Worm (Caenorhabditis elegans): ENCODE results near the gene dpr-1.

dpr-1 gene

DNA sequence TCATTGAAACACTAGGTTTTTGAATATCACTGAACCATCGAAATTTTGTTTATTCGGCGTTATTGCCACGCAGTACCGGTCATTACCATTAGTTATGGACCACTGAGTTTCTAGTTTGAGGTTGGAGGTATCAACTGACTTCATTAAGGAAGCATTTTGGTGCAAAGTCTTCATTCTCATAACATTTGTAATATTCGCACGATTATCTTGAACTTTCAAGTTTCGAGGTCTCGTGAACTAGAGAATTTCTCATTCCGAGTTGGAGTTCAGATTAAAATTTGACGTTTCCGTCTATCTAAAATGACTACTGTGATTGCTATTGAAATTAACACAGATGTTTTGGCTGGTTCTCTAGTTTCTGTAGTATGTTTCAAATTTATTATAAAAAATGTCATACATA lies 21.3 kb downstream of the dpr-1 start, which contains the start of gene srx-42:
srx-42 (plus strand) TSS at position 301 of the 400 bp plus-strand sequence.
- TF ChIP-seq pha-4 (tag; optimal IDR thresholded peaks at IDR 0.05) (no peak), ztf-6 (GFP tag; IDR thresholded peaks at IDR 0.05) (no peak), dpl-1 (GFP tag; optimal IDR thresholded peaks at IDR 0.05) (no peak), egrh-3 (GFP tag; IDR thresholded peaks at IDR 0.05) (no peak), ets-4 (GFP tag; optimal IDR thresholded peaks at IDR 0.05) (no peak), C06A6.2 (GFP tag; conservative IDR thresholded peaks at IDR 0.05) (no peak), attf-5 (GFP tag; optimal IDR thresholded peaks at IDR 0.05) (no peak), snpc-4 (GFP tag; optimal IDR thresholded peaks at IDR 0.05) (no peak), snpc-4 (tag; optimal IDR thresholded peaks at IDR 0.05) (no peak)

DNA sequence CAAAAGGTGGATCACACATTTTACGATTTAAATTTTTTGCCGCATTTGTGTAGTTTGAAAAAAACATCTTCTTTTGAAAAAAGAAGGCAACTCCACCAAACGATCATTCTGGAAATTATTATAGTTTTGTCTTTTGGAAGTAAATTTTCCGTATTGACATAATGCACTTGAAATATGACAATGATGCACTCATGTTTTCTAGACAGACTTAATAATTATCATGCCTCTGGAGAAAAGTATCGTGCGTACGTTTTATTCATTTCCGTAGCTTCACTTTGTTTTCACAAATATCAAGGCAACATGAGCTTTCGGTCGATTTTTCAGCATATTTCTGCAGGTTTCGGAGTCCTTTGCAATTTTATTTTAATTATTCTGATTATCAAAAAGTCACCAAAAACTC lies 23.6 kb downstream of the dpr-1 start, which contains the start of gene str-250:
str-250 (plus strand) TSS at position 301 of the 400 bp plus-strand sequence.
- no peak for TF ChIP-seq ceh-58 (GFP tag; IDR thresholded peaks at IDR 0.05)
- no peak for TF ChIP-seq die-1 (tag; optimal IDR thresholded peaks at IDR 0.05)
- TF ChIP-seq tbp1 (GFP tag; optimal IDR thresholded peaks at IDR 0.05): no peak
- no peak for TF ChIP-seq attf-3 (GFP tag; conservative IDR thresholded peaks at IDR 0.05)
- no peak for TF ChIP-seq ztf-22 (GFP tag; optimal IDR thresholded peaks at IDR 0.05)
- TF ChIP-seq lir-1 (GFP tag; conservative IDR thresholded peaks at IDR 0.05): no peak
- no peak for TF ChIP-seq snpc-3.4 (tag; optimal IDR thresholded peaks at IDR 0.05)
- TF ChIP-seq F39B2.1 (GFP tag; IDR thresholded peaks at IDR 0.05): no peak
- no peak for TF ChIP-seq let-607 (tag; optimal IDR thresholded peaks at IDR 0.05)
- no peak for TF ChIP-seq aptf-3 (GFP tag; IDR thresholded peaks at IDR 0.05)
- TF ChIP-seq nhr-120 (GFP tag; IDR thresholded peaks at IDR 0.05): no peak
- TF ChIP-seq B0035.1 (tag; optimal IDR thresholded peaks at IDR 0.05): no peak
- no peak for TF ChIP-seq cebp-1 (GFP tag; IDR thresholded peaks at IDR 0.05)
- TF ChIP-seq cebp-1 (tag; optimal IDR thresholded peaks at IDR 0.05): no peak
- no peak for TF ChIP-seq F33H1.4 (GFP tag; IDR thresholded peaks at IDR 0.05)
- no peak for TF ChIP-seq ztf-18 (tag; optimal IDR thresholded peaks at IDR 0.05)
- TF ChIP-seq F57C9.4 (tag; optimal IDR thresholded peaks at IDR 0.05): no peak
- TF ChIP-seq egl-18 (GFP tag; IDR thresholded peaks at IDR 0.05): no peak

DNA sequence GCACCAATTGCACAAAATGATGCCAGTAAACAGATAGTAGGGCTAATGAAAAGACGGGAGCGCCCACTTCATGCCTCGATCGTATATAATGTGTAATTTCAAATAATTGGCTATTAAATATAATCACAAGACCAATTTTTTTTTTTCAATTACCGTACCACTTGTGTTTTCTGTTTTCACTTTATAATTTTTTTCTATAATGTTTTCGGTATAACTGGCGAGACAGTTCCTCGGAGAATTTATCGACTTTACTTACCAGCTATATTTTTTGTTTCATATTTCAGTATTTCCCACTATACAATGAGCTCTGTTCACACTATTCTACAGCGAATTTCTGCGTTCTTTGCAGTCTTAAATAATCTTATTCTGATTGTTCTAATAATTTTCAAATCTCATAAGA lies 25.8 kb downstream of the dpr-1 start, which contains the start of gene str-252:
str-252 (plus strand) TSS at position 301 of the 400 bp plus-strand sequence.
- TF ChIP-seq ama-1 (optimal IDR thresholded peaks at IDR 0.05): no peak
- no peak for TF ChIP-seq ama-1 (GFP tag; optimal IDR thresholded peaks at IDR 0.05)
- TF ChIP-seq ztf-25 (GFP tag; IDR thresholded peaks at IDR 0.05): no peak
- TF ChIP-seq madf-8 (GFP tag; conservative IDR thresholded peaks at IDR 0.05): no peak
- no peak for TF ChIP-seq hsf-1 (GFP tag; IDR thresholded peaks at IDR 0.05)
- no peak for TF ChIP-seq rpc-1 (optimal IDR thresholded peaks at IDR 0.05)
- no peak for TF ChIP-seq rpc-1 (tag; optimal IDR thresholded peaks at IDR 0.05)
- no peak for TF ChIP-seq dox-1 (GFP tag; IDR thresholded peaks at IDR 0.05)
- TF ChIP-seq pbrm-1 (GFP tag; IDR thresholded peaks at IDR 0.05): no peak
- TF ChIP-seq ceh-79 (tag; optimal IDR thresholded peaks at IDR 0.05): no peak
- TF ChIP-seq ztf-26 (tag; optimal IDR thresholded peaks at IDR 0.05): no peak
- TF ChIP-seq egrh-3 (GFP tag; IDR thresholded peaks at IDR 0.05): no peak
- no peak for TF ChIP-seq nhr-120 (GFP tag; IDR thresholded peaks at IDR 0.05)
- no peak for TF ChIP-seq hmg-20 (GFP tag; IDR thresholded peaks at IDR 0.05)
- no peak for TF ChIP-seq ceh-27 (GFP tag; optimal IDR thresholded peaks at IDR 0.05)
- no peak for TF ChIP-seq ekl-4 (GFP tag; IDR thresholded peaks at IDR 0.05)
- no peak for TF ChIP-seq ztf-22 (GFP tag; optimal IDR thresholded peaks at IDR 0.05)
- no peak for TF ChIP-seq lsy-27 (tag; optimal IDR thresholded peaks at IDR 0.05; ENCODE audit: borderline replicate concordance, insufficient read depth)
- TF ChIP-seq nhr-179 (tag; optimal IDR thresholded peaks at IDR 0.05): no peak
- no peak for TF ChIP-seq let-607 (tag; optimal IDR thresholded peaks at IDR 0.05)
- no peak for TF ChIP-seq sea-2 (GFP tag; IDR thresholded peaks at IDR 0.05)
- TF ChIP-seq him-1 (tag; optimal IDR thresholded peaks at IDR 0.05): no peak
